Worm (Caenorhabditis elegans) whole organism, midembryonic: ENCODE data around the gene H17B01.5.

Source experiments
- T22C8.4 ChIP-seq: fragments of 200-800 bp; sonication (Bioruptor generic); IDR thresholded peaks from 2 replicates; pipeline ENCODE4 v1.3.6; 2022; ENCODE audit warnings: missing genetic modification characterization, missing compliant biosample characterization
- med-1 ChIP-seq: sonication (generic microtip); optimal IDR thresholded peaks from 2 replicates; lab custom pipeline; 2017; ENCODE audit warnings: missing genetic modification characterization, mild to moderate bottlenecking, missing compliant biosample characterization, antibody characterized with exemption, missing genetic modification reagents; ENCODE audit not compliant: insufficient read depth

DNA sequence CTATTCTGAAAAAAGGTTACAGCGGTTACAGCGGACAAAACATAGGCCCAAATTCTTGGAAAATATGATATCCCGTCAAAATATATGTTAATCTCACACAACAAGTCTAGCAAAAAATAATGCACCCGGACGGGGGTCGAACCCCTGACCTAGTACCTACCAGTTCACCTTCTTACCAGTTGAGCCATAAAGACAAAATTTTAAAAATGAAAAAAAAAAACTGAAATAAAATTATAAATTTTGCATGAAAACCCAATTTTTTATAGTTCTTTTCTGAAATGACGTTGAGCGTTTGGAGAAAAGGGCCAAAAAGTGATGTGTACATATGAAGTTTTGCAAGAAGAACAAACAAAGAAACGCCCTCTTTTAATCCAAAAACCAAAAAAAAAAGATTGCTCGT lies 9.0 kb upstream of the H17B01.5 start:
- TF ChIP-seq T22C8.4 (GFP tag; lab: Robert Waterston, UW) = no peak
- TF ChIP-seq med-1 (GFP tag; lab: Kevin White, UChicago) = no peak
